Worm (Caenorhabditis elegans) whole organism, dauer: Measurements from ENCODE around the gene F49E8.6.

Source experiments
- unc-62 ChIP-seq: sonication (generic microtip); optimal IDR thresholded peaks from 2 replicates; lab custom pipeline; 2017; ENCODE audit warnings: missing biosample characterization, missing genetic modification reagents, missing genetic modification characterization

The F49E8.6 gene

ce11 chrIV:7552958-7553553 lies 1.4 kb downstream of the F49E8.6 start, which contains the start of gene dif-1:
Gene dif-1, minus strand, starts transcription at chrIV:7553008.
- TF ChIP-seq unc-62 = no peak

DNA sequence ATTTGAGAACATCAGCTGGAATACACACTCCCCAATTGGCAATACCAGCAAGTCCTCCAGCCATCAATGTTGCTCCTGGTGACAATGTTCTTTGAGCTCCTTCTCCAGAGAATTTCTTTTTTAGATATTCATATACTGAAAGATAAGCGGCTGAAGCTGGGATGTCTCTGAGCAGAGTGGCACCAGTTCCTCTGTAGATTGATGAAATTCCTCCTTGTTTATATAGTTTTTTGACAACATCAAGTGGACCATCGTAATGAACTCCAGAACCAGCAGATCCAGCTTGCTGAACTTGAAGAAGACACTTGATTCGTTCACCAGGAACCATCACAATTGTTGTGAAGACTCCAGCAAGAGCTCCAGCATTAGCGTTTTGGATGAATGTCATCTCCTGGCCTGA lies 2.4 kb downstream of the F49E8.6 start:
- TF ChIP-seq unc-62 = no peak

- no peak for TF ChIP-seq unc-62
Observed at ce11 chrIV:7551254-7551653, 3.2 kb downstream of the F49E8.6 start.

ce11 chrIV:7550445-7550844 lies 4.0 kb downstream of the F49E8.6 start, which contains the start of gene pam-1:
Gene pam-1, minus strand, starts transcription at chrIV:7550812.
- TF ChIP-seq unc-62 = no peak

DNA sequence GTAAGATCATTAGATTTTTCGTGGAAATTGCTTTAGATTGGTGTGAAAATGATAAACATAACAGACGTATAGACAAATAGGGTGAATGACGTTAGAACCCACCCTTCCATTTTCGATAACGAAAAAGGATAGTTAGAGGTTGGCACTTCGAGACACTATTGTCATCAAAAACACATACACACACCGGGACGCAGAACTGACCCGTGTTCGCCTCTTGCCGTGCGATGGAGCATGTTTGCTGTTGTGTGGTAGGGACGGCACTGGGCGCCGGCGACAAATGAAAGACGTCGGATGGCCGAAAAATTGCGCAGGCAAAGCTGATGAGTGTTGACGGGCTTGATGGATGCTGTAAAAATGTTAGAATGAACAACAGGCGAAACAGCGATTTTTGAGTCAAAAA lies 4.6 kb downstream of the F49E8.6 start:
- TF ChIP-seq unc-62 = no peak

DNA sequence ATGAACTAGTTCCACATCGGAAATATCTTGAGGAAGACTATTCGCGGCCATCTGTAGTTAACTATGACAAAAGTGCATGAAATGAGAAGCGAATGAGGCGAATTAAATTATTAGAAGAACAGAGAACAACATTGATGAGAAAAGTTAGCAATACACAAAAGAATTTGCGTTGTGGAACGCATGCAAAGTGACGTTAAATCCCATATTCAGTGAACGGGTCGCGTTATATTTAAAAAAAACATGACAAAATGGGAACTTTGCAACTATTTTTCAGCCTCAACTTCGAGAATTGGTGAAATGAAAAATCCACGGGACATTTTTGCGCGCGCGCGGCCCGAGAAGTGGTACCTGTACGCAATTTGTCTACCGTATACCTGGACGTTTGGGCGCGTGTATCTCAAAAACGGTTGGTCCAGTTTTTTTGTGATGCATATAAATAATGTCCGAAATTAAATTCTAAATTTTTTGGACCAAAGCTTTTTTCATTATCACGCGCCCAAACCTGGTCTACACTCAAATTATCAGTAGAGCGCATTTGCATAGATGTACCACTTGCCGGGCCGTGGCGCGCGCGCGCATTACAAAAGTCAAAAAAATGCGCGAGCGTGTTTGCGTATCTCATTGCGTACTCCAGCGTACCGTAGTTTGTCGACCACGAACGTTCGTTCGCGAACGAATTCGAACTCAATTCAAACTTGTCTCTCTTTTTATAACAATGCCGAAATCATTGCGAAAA lies 6.5 kb downstream of the F49E8.6 start, which contains the start of the genes cdd-2 and oef-1:
cdd-2 (minus strand) TSS at position 51 of the 736 bp plus-strand sequence.
oef-1 (plus strand) TSS at position 575 of the 736 bp plus-strand sequence.
- no peak for TF ChIP-seq unc-62

DNA sequence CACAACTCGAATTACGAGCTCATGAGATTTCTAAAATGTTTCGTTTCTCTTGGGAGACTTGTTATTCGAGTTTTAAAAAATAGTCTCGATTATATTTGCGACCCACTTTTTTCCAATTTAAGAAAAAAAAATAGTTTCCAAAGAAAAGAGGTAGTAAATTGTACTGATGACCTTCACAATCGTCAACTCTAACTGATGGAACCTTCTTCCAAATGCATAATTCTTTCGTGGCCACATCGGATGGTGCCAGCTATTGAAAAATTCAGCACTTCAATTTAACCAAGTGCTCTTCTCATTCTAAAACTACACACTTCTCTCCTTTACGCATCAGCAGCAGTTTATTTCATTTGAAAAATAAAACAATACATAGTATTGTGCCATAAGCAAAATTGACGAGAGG lies 10.8 kb downstream of the F49E8.6 start:
- TF ChIP-seq unc-62 = no peak

DNA sequence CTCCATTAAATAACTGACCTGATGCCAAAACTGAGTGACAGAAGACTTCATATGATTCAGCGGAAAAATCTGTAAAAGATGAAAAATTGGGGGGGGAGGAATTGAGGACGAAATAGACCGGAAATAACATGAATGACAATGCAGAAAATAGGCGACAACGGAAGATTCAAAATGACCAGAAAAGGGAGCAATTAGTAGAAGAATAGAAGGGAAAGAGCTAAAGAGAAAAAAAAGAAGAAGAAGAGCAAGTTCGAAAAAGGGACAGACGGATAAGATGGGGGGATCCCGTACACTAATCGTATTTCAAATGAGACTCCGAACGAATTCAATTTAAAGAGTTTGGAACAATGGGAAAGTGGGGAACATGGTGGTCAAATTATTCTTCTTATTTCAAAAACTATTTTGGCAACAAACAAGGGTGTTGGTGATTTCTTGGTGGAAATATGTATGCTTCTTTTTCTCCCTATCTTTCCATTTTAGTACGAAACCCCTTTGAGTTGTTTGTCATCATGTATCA lies 11.9 kb downstream of the F49E8.6 start, which contains the start of gene R05G6.10:
R05G6.10 (minus strand) TSS at position 51 of the 517 bp plus-strand sequence.
- TF ChIP-seq unc-62 = no peak

DNA sequence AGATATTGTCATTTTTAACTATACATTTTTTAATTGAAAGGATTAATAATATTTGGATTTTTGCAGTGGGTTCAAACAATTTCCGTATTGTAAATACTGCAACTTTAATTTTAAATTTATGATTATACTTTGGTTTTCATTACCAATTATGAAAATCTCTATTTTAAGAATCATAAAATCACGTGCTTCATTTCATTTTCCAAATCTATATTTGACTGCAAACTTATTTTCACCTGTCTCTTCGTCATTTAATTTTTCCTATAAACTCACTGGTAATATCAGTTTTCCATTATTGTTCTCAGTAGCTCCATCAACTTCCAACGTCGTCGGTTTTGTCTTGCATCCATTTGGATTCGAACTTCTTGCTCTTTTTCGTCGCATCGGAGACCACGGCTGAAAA lies 22.1 kb downstream of the F49E8.6 start, which contains the start of gene R05G6.1:
R05G6.1 (plus strand) TSS at position 301 of the 400 bp plus-strand sequence.
- no peak for TF ChIP-seq unc-62

DNA sequence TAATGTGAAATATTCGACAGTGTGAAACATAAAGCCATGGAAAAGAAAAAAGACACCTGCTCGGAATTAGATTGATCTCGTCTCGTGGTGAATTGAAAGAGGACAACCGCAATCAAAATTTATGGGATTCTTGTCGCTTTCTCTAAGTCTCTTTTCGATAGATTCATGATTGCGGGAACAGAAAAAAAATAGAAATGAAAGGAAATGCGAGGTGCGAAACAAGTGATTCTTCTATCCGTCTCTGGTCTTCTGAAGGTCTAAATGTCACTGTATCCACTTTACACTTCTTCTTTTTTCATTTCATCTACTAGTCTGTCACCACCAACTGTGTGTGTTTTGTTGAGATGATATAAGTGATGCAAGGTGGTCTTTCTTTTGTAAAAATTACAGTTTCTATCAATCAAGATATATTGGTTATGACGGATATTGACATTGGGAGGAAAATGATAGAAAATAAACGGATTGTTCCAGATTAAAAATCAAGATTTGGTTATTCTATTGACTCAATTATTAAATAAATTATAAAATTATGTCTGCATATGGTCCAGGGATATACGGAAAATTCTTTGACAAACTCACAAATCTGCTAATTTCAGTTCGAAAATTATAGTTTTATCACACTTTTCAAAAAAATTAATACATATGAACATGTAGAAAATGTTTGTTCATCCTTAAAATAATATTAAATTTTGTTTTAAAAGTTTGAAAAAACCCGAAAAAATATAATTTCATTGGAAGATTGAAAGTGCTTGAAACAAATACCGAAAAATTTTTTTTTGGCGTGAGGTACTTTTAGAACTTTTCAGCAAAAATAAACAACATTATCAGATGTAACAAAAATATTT lies 24.0 kb downstream of the F49E8.6 start:
- no peak for TF ChIP-seq unc-62

ce11 chrIV:7523744-7524143 lies 30.7 kb downstream of the F49E8.6 start:
- no peak for TF ChIP-seq unc-62

DNA sequence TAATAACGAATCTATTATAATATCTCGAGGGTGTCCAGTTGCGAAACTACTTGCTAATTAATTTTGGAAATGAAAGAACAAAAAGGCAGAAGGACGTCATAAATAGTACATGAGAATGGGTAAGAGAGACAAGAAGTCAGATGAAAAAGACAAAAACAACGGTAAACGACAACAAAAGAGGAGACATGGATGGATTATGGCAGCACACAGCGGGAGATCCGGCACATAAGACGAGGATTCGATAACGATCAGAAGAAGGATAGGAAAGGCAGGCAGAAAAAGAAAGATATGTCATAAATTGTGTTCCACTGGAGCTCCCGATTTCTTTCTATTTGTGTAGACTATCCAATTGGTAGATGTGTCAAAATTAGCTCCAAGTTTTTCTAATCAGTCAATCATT lies 32.9 kb downstream of the F49E8.6 start:
- TF ChIP-seq unc-62 = no peak

DNA sequence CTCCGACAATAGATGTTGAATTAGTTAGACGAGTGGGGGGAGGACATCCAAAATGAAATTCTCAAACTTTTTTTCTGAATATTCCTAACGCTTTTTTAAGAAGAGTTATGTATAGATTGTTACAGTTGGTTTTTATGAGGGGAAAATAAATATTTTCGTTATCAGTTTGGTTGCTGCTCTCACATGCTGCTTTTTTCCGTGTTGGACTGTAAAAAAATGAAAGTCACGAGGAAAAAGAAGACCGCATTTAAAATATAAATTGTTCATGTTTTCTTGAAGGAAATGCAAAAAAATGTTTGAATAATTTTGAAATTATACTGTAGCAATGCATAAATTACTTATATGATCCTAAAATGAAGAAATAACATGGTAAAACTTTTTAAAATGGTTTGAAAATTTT lies 33.6 kb downstream of the F49E8.6 start:
- TF ChIP-seq unc-62 = no peak

ce11 chrIV:7520258-7520657 lies 34.2 kb downstream of the F49E8.6 start:
- TF ChIP-seq unc-62 = no peak

ce11 chrIV:7516167-7516566 lies 38.3 kb downstream of the F49E8.6 start, which contains the start of the genes R05G6.9 and R05G6.3:
Gene R05G6.9, minus strand, starts transcription at chrIV:7516267.
Gene R05G6.3, plus strand, starts transcription at chrIV:7516552.
- TF ChIP-seq unc-62 = no peak

- TF ChIP-seq unc-62 = no peak
Observed at ce11 chrIV:7512617-7513233, 41.7 kb downstream of the F49E8.6 start, which contains the start of the genes plc-4 and R05G6.4. Gene plc-4, minus strand, starts transcription at chrIV:7512667. Gene R05G6.4, plus strand, starts transcription at chrIV:7513233.
